Fruit fly (Drosophila melanogaster): ENCODE data around the gene CG14182.

Gene CG14182

dm6 chr3L:19955699-19956098 lies 23.9 kb downstream of the CG14182 start, which contains the start of gene CG42263:
TSS of gene CG42263 (minus strand) at chr3L:19955799.
- TF ChIP-seq CG8159 (tag; optimal IDR thresholded peaks at IDR 0.05) (no peak), CG34367 (tag; optimal IDR thresholded peaks at IDR 0.05) (no peak), Pif1A (GFP tag; optimal IDR thresholded peaks at IDR 0.05) (no peak), CG15710 (tag; optimal IDR thresholded peaks at IDR 0.05) (no peak), CG9948 (tag; optimal IDR thresholded peaks at IDR 0.05) (no peak), CG4496 (GFP tag; IDR thresholded peaks at IDR 0.05) (no peak), Snoo (tag; optimal IDR thresholded peaks at IDR 0.05) (no peak), CG10348 (GFP tag; IDR thresholded peaks at IDR 0.05) (no peak), CG14655 (GFP tag; optimal IDR thresholded peaks at IDR 0.05) (no peak)

dm6 chr3L:19954426-19954825 lies 25.2 kb downstream of the CG14182 start, which contains the start of gene CG42654:
TSS of gene CG42654 (minus strand) at chr3L:19954526.
- TF ChIP-seq EcR (GFP tag; optimal IDR thresholded peaks at IDR 0.05) (no peak), Ets98B (GFP tag; IDR thresholded peaks at IDR 0.05) (no peak), Pif1A (GFP tag; optimal IDR thresholded peaks at IDR 0.05) (no peak), CG8159 (tag; optimal IDR thresholded peaks at IDR 0.05) (no peak), CG4496 (GFP tag; IDR thresholded peaks at IDR 0.05) (no peak), fd96Ca (GFP tag; IDR thresholded peaks at IDR 0.05) (no peak), CG34367 (tag; optimal IDR thresholded peaks at IDR 0.05) (no peak), CG17806 (tag; optimal IDR thresholded peaks at IDR 0.05) (no peak), D1 (tag; optimal IDR thresholded peaks at IDR 0.05) (no peak), CG12605 (GFP tag; IDR thresholded peaks at IDR 0.05) (no peak), CG32121 (GFP tag; IDR thresholded peaks at IDR 0.05) (no peak), CG9948 (tag; optimal IDR thresholded peaks at IDR 0.05) (no peak), CG10348 (GFP tag; IDR thresholded peaks at IDR 0.05) (no peak), CG13204 (GFP tag; optimal IDR thresholded peaks at IDR 0.05) (no peak), CG14655 (GFP tag; optimal IDR thresholded peaks at IDR 0.05) (no peak), CG8301 (tag; optimal IDR thresholded peaks at IDR 0.05) (no peak), gl (tag; optimal IDR thresholded peaks at IDR 0.05) (no peak)

- no peak for TF ChIP-seq Pif1A (GFP tag; optimal IDR thresholded peaks at IDR 0.05)
- no peak for TF ChIP-seq CG17806 (tag; optimal IDR thresholded peaks at IDR 0.05)
- no peak for TF ChIP-seq CG12605 (GFP tag; IDR thresholded peaks at IDR 0.05)
- TF ChIP-seq EcR (GFP tag; optimal IDR thresholded peaks at IDR 0.05): no peak
- no peak for TF ChIP-seq CG13204 (GFP tag; optimal IDR thresholded peaks at IDR 0.05)
- TF ChIP-seq rn (GFP tag; IDR thresholded peaks at IDR 0.05): no peak
- no peak for TF ChIP-seq Pif1B (GFP tag; optimal IDR thresholded peaks at IDR 0.05)
- TF ChIP-seq fd96Ca (GFP tag; IDR thresholded peaks at IDR 0.05): no peak
- no peak for TF ChIP-seq CG8301 (tag; optimal IDR thresholded peaks at IDR 0.05)
- TF ChIP-seq D1 (tag; optimal IDR thresholded peaks at IDR 0.05): no peak
- no peak for TF ChIP-seq CG8159 (tag; optimal IDR thresholded peaks at IDR 0.05)
- no peak for TF ChIP-seq CG10348 (GFP tag; IDR thresholded peaks at IDR 0.05)
- no peak for TF ChIP-seq gl (tag; optimal IDR thresholded peaks at IDR 0.05)
Measured at dm6 chr3L:19953612-19954011, 26.0 kb downstream of the CG14182 start, which contains the start of gene CG42655. TSS of gene CG42655 (minus strand) at chr3L:19953712.

- TF ChIP-seq EcR (GFP tag; optimal IDR thresholded peaks at IDR 0.05): no peak
- no peak for TF ChIP-seq Ets98B (GFP tag; IDR thresholded peaks at IDR 0.05)
- no peak for TF ChIP-seq Snoo (tag; optimal IDR thresholded peaks at IDR 0.05)
- TF ChIP-seq CG14655 (GFP tag; optimal IDR thresholded peaks at IDR 0.05): no peak
Measured at dm6 chr3L:19952690-19953089, 26.9 kb downstream of the CG14182 start, which contains the start of gene CG33710. TSS of gene CG33710 (minus strand) at chr3L:19952790.

- TF ChIP-seq EcR (GFP tag; optimal IDR thresholded peaks at IDR 0.05) (no peak), D1 (tag; optimal IDR thresholded peaks at IDR 0.05) (no peak), Pif1B (GFP tag; optimal IDR thresholded peaks at IDR 0.05) (no peak), CG34367 (tag; optimal IDR thresholded peaks at IDR 0.05) (no peak), CG15710 (tag; optimal IDR thresholded peaks at IDR 0.05) (no peak), fd96Ca (GFP tag; IDR thresholded peaks at IDR 0.05) (no peak), CG17806 (tag; optimal IDR thresholded peaks at IDR 0.05) (no peak), rn (GFP tag; IDR thresholded peaks at IDR 0.05) (no peak), gl (tag; optimal IDR thresholded peaks at IDR 0.05) (no peak), CG8301 (tag; optimal IDR thresholded peaks at IDR 0.05) (no peak), CG4496 (GFP tag; IDR thresholded peaks at IDR 0.05) (no peak), CG12605 (GFP tag; IDR thresholded peaks at IDR 0.05) (no peak), CG10348 (GFP tag; IDR thresholded peaks at IDR 0.05) (no peak), CG9948 (tag; optimal IDR thresholded peaks at IDR 0.05) (no peak), CG14655 (GFP tag; optimal IDR thresholded peaks at IDR 0.05) (no peak)
Measured at dm6 chr3L:19951868-19952267, 27.7 kb downstream of the CG14182 start, which contains the start of gene CG34258. TSS of gene CG34258 (minus strand) at chr3L:19951968.

dm6 chr3L:19951035-19951434 lies 28.6 kb downstream of the CG14182 start, which contains the start of gene CG32219:
TSS of gene CG32219 (minus strand) at chr3L:19951135.
- no peak for TF ChIP-seq Snoo (tag; optimal IDR thresholded peaks at IDR 0.05)
- TF ChIP-seq Pif1A (GFP tag; optimal IDR thresholded peaks at IDR 0.05): no peak
- no peak for TF ChIP-seq CG32121 (GFP tag; IDR thresholded peaks at IDR 0.05)
- no peak for TF ChIP-seq CG8159 (tag; optimal IDR thresholded peaks at IDR 0.05)

- no peak for TF ChIP-seq Snoo (tag; optimal IDR thresholded peaks at IDR 0.05)
- TF ChIP-seq CG34367 (tag; optimal IDR thresholded peaks at IDR 0.05): no peak
- TF ChIP-seq rn (GFP tag; IDR thresholded peaks at IDR 0.05): no peak
- no peak for TF ChIP-seq CG13204 (GFP tag; optimal IDR thresholded peaks at IDR 0.05)
- no peak for TF ChIP-seq CG15710 (tag; optimal IDR thresholded peaks at IDR 0.05)
- no peak for TF ChIP-seq CG32121 (GFP tag; IDR thresholded peaks at IDR 0.05)
- no peak for TF ChIP-seq CG4496 (GFP tag; IDR thresholded peaks at IDR 0.05)
- no peak for TF ChIP-seq CG9948 (tag; optimal IDR thresholded peaks at IDR 0.05)
- no peak for TF ChIP-seq gl (tag; optimal IDR thresholded peaks at IDR 0.05)
- no peak for TF ChIP-seq Pif1B (GFP tag; optimal IDR thresholded peaks at IDR 0.05)
Measured at dm6 chr3L:19945469-19945868, 34.1 kb downstream of the CG14182 start.
